Worm (Caenorhabditis elegans) whole organism, young adult: ENCODE measurements around the gene spp-10.

Experiments
- ceh-58 ChIP-seq: fragments of 200-800 bp; sonication (Bioruptor generic); IDR thresholded peaks from 2 replicates; pipeline ENCODE4 v1.3.6; 2022; ENCODE audit warnings: missing genetic modification characterization, missing compliant biosample characterization
- hlh-26 ChIP-seq: fragments of 200-800 bp; sonication (Bioruptor generic); conservative IDR thresholded peaks from 2 replicates; pipeline ENCODE4 v1.3.6; 2022; ENCODE audit warnings: missing genetic modification reagents, missing genetic modification characterization, missing compliant biosample characterization
- lsl-1 ChIP-seq: fragments of 200-800 bp; sonication (Bioruptor generic); optimal IDR thresholded peaks from 2 replicates; lab custom pipeline; 2018; ENCODE audit warnings: mild to moderate bottlenecking, missing genetic modification characterization, moderate library complexity, missing compliant biosample characterization

DNA sequence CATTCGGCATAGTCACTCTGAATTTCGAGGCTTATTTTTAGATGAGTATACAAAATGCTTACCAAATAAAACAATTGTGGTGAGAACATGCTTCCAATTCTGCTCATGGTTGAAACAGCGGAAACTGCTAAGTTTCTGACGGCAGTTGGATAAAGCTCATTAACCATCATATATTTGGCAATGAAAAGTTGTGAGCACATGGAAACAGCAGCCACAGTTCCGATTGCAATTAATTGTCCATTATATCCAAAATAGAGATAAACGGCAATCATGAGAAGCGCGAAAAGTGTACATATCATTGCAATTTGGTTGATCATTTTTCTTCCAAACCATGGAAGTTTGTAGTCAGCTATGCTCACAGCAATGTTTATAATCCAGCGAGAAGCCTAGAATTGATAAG is 15.8 kb upstream of the spp-10 start:
- no peak for TF ChIP-seq lsl-1 (GFP tag; lab: Kevin White, UChicago)
- TF ChIP-seq hlh-26: no peak
- no peak for TF ChIP-seq ceh-58 (GFP tag; lab: Robert Waterston, UW)
